Worm (Caenorhabditis elegans): ENCODE measurements around the gene bbs-2.

The bbs-2 gene

DNA sequence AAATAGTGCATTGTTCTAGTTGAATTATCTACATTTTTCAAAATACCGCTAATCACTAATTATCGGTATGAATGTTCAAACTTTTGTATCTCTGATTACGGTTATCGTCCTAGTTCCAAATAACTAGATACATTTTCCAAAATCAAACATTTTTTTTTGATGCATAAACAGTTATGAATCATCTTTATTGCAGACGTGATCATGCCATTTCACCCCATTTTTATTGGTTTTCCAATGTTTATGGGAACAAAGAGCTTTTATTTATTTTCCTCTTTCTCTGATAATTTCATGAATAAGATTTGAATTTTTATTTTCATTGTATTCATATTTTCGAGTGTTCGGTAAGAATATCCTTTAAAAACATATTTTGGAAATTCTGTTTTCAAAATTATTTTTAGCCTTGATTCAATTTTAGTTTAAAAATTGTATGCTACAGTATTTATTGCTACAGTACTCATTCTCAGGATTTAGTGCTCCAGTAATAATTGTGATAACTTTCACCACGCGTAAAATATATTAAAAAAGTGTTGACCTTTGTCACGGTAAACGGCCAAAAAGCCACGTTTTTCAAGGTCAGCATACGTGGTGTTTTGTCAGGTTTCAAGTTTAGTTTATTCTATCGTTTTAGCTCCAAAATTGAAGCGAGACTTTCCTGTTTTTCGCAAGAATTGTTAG, 22.9 kb downstream of the bbs-2 start, which contains the start of gene csr-1:
Gene csr-1, plus strand, starts transcription at position 625 of the 675 bp plus-strand sequence.
- TF ChIP-seq him-1 (tag; optimal IDR thresholded peaks at IDR 0.05), result no peak
- no peak for TF ChIP-seq W03F9.2 (tag; optimal IDR thresholded peaks at IDR 0.05)
- TF ChIP-seq dao-5 (tag; optimal IDR thresholded peaks at IDR 0.05), result no peak

DNA sequence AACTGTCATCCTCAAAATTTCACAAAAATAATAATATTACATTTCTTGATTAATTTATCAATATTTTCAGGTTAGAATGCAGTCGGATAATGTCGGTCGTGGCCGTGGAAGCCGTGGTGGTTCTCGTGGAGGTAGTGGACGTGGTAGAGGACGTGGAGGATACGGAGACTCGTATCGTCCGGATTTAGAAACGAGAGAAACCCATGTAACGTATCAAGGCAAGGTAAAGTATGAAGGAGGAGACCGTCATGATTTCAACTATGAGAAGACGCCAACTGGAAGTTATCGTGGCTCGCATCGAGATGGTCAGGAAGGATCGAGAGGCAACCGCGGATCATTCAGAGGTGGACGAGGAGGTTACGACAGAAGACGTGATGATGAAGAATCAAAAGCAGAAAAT, 23.7 kb downstream of the bbs-2 start, which contains the start of gene frpr-10:
Gene frpr-10, plus strand, starts transcription at position 301 of the 400 bp plus-strand sequence.
- TF ChIP-seq dao-5 (tag; optimal IDR thresholded peaks at IDR 0.05), result no peak
- TF ChIP-seq him-1 (tag; optimal IDR thresholded peaks at IDR 0.05), result no peak
- TF ChIP-seq W03F9.2 (tag; optimal IDR thresholded peaks at IDR 0.05), result no peak

DNA sequence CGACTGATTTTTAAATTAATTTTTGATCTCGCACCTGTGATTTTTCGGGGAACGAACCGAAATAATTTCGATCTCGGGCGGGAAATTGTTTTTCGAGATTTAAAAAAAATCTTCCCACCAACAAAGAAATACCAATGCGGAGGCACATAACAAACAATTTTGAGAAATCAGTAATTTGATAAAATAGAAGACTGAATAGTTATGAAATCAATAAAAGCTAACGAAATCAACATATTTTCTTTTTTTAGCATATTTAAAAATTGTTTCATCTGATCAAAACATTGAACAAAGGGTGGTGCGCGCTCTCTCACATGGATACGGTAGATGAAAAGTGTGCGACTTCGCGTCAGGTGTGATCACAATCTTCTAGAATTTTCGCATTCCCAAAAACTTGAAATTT, 24.3 kb downstream of the bbs-2 start:
- TF ChIP-seq dao-5 (tag; optimal IDR thresholded peaks at IDR 0.05) (no peak), W03F9.2 (tag; optimal IDR thresholded peaks at IDR 0.05) (no peak), him-1 (tag; optimal IDR thresholded peaks at IDR 0.05) (no peak)

DNA sequence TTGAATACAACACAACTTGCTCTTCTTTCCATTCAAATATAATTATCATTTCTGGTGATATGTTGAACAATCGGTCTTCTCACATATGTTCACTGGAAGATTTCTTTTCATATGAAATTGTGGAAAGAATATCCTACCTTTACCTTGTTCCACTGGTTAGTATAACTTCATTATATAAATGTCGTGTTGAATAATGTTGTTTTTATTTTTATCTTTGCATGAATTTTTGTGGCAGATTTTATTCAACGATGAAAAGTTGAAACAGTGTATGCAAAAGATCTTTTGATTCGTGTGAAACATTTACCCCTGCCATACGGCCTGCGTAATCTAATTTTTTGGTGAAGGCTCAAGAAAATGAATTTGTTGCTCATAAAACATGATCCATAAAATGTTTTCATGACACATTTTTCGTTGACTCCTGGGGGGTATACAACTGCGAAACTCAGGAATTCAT, 28.1 kb downstream of the bbs-2 start:
- no peak for TF ChIP-seq dao-5 (tag; optimal IDR thresholded peaks at IDR 0.05)
- no peak for TF ChIP-seq W03F9.2 (tag; optimal IDR thresholded peaks at IDR 0.05)
- no peak for TF ChIP-seq him-1 (tag; optimal IDR thresholded peaks at IDR 0.05)

DNA sequence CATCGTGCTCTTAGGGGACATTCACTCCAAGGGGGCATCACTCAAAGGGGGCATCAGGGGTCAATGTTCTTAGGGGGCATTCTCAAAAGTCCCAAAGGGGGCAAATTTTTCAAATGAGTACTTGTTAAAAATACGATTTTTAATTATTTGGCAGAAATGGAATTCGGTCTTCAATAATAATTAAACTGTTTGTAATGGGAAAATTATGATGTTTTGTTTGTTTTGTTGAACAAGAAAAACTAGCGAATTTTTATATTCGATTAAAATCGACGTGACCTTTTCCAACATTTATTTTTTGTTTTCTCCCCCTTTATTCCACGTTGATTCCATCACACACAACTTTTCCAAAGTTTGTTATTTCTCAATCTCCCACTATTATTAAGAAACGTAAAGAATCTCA, 33.2 kb downstream of the bbs-2 start, which contains the start of gene F57H12.5:
Gene F57H12.5, plus strand, starts transcription at position 301 of the 400 bp plus-strand sequence.
- TF ChIP-seq him-1 (tag; optimal IDR thresholded peaks at IDR 0.05), result no peak
- TF ChIP-seq W03F9.2 (tag; optimal IDR thresholded peaks at IDR 0.05), result no peak
- TF ChIP-seq dao-5 (tag; optimal IDR thresholded peaks at IDR 0.05), result no peak

DNA sequence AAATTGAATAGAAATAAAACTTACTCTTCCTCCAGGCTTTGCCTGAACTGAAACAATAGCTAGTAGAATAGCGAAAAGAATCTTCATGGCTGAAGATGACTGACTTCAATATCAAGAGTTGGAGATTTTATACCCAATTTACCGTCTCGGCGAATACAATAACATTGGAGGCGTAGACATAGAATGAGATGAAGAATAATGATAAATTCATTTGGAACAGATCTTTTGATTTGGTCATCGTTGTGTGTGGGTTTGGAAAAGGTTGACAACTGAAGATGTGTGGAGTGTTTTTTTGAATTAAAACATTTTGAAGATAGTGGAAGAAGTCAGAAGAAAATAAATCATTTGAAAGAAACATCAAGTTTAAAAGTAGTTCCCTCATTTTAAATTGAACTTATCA, 42.4 kb downstream of the bbs-2 start, which contains the start of gene F57H12.6:
Gene F57H12.6, minus strand, starts transcription at position 101 of the 400 bp plus-strand sequence.
- TF ChIP-seq W03F9.2 (tag; optimal IDR thresholded peaks at IDR 0.05), result no peak
- no peak for TF ChIP-seq him-1 (tag; optimal IDR thresholded peaks at IDR 0.05)
- no peak for TF ChIP-seq dao-5 (tag; optimal IDR thresholded peaks at IDR 0.05)

DNA sequence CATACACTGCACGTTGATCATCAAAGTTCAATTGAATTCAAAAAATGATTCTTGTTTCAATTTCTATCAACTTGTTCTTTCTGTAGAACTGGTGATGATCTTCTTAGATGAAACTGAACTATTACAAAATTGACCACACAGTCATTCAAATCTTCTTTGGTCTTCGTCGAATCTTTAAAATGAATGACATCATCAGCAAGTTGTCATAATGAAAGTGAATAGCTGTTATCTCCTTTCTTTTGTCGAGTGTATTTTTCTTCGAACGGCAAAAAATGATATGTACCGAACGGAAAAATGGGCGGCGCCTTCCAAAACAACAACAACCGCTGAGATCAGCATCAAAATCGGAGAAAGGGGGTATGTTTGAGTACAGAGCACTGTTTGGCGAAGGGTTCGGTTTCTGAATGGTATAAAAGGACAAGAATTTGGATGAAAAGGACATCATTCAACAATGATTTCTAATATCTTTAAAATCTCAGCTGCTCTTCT, 43.7 kb downstream of the bbs-2 start, which contains the start of gene ora-1:
Gene ora-1, plus strand, starts transcription at position 439 of the 489 bp plus-strand sequence.
- no peak for TF ChIP-seq him-1 (tag; optimal IDR thresholded peaks at IDR 0.05)
- TF ChIP-seq W03F9.2 (tag; optimal IDR thresholded peaks at IDR 0.05), result no peak
- TF ChIP-seq dao-5 (tag; optimal IDR thresholded peaks at IDR 0.05), result no peak

DNA sequence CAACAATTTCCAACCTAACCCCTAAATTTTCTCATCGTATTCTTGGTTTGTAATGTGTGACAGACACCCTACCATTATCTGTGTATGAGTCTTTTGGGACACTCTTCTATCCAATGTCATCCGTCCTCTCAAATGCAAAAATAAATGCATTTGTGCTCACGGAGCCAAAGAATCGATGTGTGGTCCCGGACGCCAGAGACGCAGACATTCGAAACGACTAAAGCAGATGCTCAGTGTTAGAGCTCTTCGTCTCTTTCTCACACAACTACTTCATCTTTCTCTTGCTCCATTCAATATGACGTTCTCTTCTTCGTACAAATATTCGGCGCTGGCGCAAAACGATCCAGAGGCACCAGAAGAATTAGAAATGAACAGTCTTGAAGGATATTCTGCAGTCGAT, 45.8 kb downstream of the bbs-2 start, which contains the start of gene unc-24:
Gene unc-24, plus strand, starts transcription at position 283 of the 400 bp plus-strand sequence.
- no peak for TF ChIP-seq W03F9.2 (tag; optimal IDR thresholded peaks at IDR 0.05)
- TF ChIP-seq him-1 (tag; optimal IDR thresholded peaks at IDR 0.05), result no peak
- TF ChIP-seq dao-5 (tag; optimal IDR thresholded peaks at IDR 0.05), result no peak

DNA sequence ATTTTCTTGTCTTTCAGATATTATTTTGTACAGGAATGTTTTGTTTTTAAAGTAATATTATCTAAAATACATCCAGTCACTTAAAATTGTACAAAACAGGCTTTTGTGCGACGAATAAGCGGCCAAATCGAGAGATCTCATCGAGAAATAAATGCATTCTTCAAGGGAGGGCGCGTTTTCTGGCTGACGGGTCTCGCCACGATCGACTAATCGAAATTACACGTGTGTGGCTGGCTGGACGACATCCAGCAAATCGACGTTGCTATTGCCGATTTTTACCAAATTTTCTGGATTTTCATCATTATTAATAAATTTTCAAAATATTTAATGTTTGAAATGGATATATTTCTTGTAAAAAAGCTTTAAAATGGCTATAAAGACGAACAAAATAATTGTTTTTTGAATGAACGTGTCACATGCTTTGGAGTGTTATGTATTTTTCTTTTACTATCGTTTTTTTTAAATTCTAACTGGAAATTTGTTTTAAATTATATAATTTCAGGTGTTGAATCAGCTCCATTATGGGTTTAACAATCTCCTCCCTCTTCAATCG, 48.3 kb downstream of the bbs-2 start, which contains the start of gene arf-5:
Gene arf-5, plus strand, starts transcription at position 503 of the 553 bp plus-strand sequence.
- TF ChIP-seq him-1 (tag; optimal IDR thresholded peaks at IDR 0.05), result no peak
- TF ChIP-seq W03F9.2 (tag; optimal IDR thresholded peaks at IDR 0.05), result no peak
- no peak for TF ChIP-seq dao-5 (tag; optimal IDR thresholded peaks at IDR 0.05)

DNA sequence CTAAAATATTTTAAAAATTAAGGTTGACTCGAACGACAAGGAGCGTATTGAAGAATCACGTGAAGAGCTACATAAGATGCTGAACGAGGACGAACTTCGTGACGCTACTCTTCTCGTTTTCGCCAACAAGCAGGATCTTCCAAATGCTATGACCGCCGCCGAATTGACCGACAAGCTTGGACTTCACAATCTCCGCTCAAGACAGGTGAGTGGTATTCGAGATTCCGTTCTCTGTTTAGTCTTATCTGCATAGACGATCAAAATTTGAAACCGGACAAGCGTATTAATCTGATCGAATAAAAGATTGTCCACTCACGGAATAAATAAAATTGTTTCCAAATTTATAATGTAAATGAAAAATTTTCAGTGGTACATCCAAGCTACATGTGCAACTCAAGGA, 49.2 kb downstream of the bbs-2 start:
- TF ChIP-seq him-1 (tag; optimal IDR thresholded peaks at IDR 0.05) (no peak), dao-5 (tag; optimal IDR thresholded peaks at IDR 0.05) (no peak), W03F9.2 (tag; optimal IDR thresholded peaks at IDR 0.05) (no peak)

DNA sequence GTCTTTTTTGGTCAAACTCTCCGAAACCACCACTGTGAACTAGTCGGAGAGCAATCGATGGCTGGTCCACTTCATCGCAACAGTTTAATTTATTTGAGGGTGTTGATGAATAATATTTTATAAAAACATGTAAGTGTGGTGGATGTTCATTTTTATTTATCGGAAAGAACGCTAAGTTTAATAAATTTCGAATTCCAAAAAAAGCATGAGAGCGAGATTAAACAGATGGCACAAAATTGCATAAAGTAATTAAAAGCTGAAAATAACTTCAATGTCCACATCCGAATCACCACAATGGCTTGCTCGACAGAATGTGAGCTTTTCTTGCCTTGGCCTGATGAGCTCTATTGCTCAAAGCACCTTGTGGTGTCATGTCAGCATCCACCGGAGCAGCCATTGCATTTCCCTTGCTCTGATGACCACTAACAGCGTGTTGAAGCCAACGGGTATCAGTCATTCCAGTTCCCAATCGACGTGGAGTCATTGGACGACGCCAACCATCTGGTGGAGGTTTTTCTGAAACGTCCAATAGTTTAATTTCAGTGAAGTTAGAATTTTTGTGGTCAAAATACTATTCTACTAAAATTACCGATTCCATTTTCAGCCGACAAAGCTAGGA, 50.0 kb downstream of the bbs-2 start:
- TF ChIP-seq dao-5 (tag; optimal IDR thresholded peaks at IDR 0.05) (no peak), W03F9.2 (tag; optimal IDR thresholded peaks at IDR 0.05) (no peak)

DNA sequence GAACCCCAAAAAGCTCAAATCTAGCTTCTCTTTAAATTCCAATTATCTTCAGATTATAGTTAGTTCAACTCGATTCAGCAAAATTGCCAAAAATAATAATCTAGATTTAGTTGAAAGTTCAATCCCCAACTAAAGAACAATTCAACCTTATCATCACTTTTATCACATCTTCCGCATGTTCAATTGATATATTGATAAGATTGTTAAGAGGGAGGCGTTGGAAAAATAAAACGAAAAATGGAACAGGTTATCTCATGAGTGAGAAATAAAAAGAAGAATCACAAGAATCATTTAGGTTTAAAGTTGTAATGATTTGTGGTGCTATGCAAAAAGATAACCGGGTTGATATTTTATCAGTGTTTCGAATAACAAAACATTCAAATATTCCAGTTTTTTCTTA, 51.9 kb downstream of the bbs-2 start:
- TF ChIP-seq dao-5 (tag; optimal IDR thresholded peaks at IDR 0.05) (no peak), him-1 (tag; optimal IDR thresholded peaks at IDR 0.05) (no peak), W03F9.2 (tag; optimal IDR thresholded peaks at IDR 0.05) (no peak)

DNA sequence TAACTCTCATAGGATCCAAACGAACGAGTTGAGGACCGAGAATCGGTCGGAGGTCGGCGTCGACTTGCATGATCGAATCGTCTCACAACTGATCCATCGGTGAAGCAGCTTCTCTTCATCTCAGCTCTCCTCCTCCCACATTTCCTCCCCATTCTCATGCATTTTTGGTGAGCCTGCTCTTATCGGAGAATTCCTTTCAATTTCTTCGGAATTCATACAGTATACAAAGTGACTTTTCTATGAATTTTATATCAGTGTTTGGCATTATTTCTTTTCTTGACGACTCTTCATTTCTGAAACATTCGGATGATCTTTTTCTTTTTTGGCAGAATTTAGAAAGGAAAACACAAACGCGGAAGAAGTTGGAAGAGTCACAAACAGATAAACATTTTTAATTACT, 53.2 kb downstream of the bbs-2 start, which contains the start of gene mec-17:
Gene mec-17, minus strand, starts transcription at position 101 of the 400 bp plus-strand sequence.
- no peak for TF ChIP-seq him-1 (tag; optimal IDR thresholded peaks at IDR 0.05)
- no peak for TF ChIP-seq dao-5 (tag; optimal IDR thresholded peaks at IDR 0.05)
